Fruit fly (Drosophila melanogaster) whole organism, embryonic: ENCODE results near the gene PIG-S.

Experiments used
- Bdp1 ChIP-seq: fragments of 200-800 bp; sonication (Bioruptor generic); optimal IDR thresholded peaks from 3 replicates; lab custom pipeline; 2016; ENCODE audit warnings: missing biosample characterization, missing genetic modification characterization
- CG10209 ChIP-seq: fragments of 200-800 bp; sonication (Bioruptor generic); optimal IDR thresholded peaks from 3 replicates; lab custom pipeline; 2017; ENCODE audit warnings: missing biosample characterization, mild to moderate bottlenecking, missing genetic modification characterization, missing genetic modification reagents
- CG12391 ChIP-seq: fragments of 200-800 bp; sonication (Bioruptor generic); optimal IDR thresholded peaks from 3 replicates; lab custom pipeline; 2018; ENCODE audit warnings: missing biosample characterization, mild to moderate bottlenecking, missing genetic modification characterization, moderate library complexity
- CG12769 ChIP-seq: fragments of 200-800 bp; sonication (Bioruptor generic); optimal IDR thresholded peaks from 2 replicates; lab custom pipeline; 2019; ENCODE audit warnings: missing biosample characterization, mild to moderate bottlenecking, missing genetic modification characterization, moderate library complexity
- CG15696 ChIP-seq: fragments of 200-800 bp; sonication (Bioruptor generic); optimal IDR thresholded peaks from 2 replicates; lab custom pipeline; 2019; ENCODE audit warnings: missing biosample characterization, mild to moderate bottlenecking, missing genetic modification characterization, moderate library complexity
- CG1647 ChIP-seq: fragments of 200-800 bp; sonication (Bioruptor generic); optimal IDR thresholded peaks from 3 replicates; lab custom pipeline; 2016; ENCODE audit warnings: missing biosample characterization, missing genetic modification characterization
- CG17612 ChIP-seq: fragments of 200-800 bp; sonication (Bioruptor generic); IDR thresholded peaks from 2 replicates; pipeline ENCODE4 v1.3.6; 2022; ENCODE audit warnings: missing biosample characterization, missing genetic modification characterization
- CG17912 ChIP-seq: fragments of 200-800 bp; sonication (Bioruptor generic); optimal IDR thresholded peaks from 2 replicates; lab custom pipeline; 2018; ENCODE audit warnings: missing biosample characterization, mild to moderate bottlenecking, missing genetic modification characterization
- CG18619 ChIP-seq: fragments of 200-800 bp; sonication (Bioruptor generic); optimal IDR thresholded peaks from 3 replicates; lab custom pipeline; 2017; ENCODE audit warnings: missing biosample characterization, mild to moderate bottlenecking, missing genetic modification characterization
- CG2678 ChIP-seq: fragments of 200-800 bp; sonication (Bioruptor generic); optimal IDR thresholded peaks from 3 replicates; lab custom pipeline; 2019; ENCODE audit warnings: missing biosample characterization, mild to moderate bottlenecking, missing genetic modification characterization, moderate library complexity
- CG2875 ChIP-seq: fragments of 200-800 bp; sonication (Bioruptor generic); optimal IDR thresholded peaks from 2 replicates; lab custom pipeline; 2017; ENCODE audit warnings: missing biosample characterization, mild to moderate bottlenecking, missing genetic modification characterization, missing genetic modification reagents
- CG30020 ChIP-seq: fragments of 200-800 bp; optimal IDR thresholded peaks from 2 replicates; lab custom pipeline; 2019; ENCODE audit warnings: missing biosample characterization, mild to moderate bottlenecking, missing genetic modification characterization, moderate library complexity
- CG31224 ChIP-seq: fragments of 200-800 bp; sonication (Bioruptor generic); IDR thresholded peaks from 2 replicates; pipeline ENCODE4 v1.3.6; 2022; ENCODE audit warnings: missing biosample characterization, missing genetic modification characterization
- CG33557 ChIP-seq: fragments of 200-800 bp; sonication (Bioruptor generic); optimal IDR thresholded peaks from 2 replicates; lab custom pipeline; 2019; ENCODE audit warnings: missing biosample characterization, mild to moderate bottlenecking, missing genetic modification characterization, moderate library complexity
- CG4617 ChIP-seq: fragments of 200-800 bp; sonication (Bioruptor generic); optimal IDR thresholded peaks from 3 replicates; lab custom pipeline; 2016; ENCODE audit warnings: missing biosample characterization, missing genetic modification characterization, borderline replicate concordance
- CG7839 ChIP-seq: fragments of 200-800 bp; sonication (Bioruptor generic); optimal IDR thresholded peaks from 3 replicates; lab custom pipeline; 2018; ENCODE audit warnings: missing biosample characterization, mild to moderate bottlenecking, missing genetic modification characterization, moderate library complexity
- CG7963 ChIP-seq: fragments of 200-800 bp; sonication (Bioruptor generic); IDR thresholded peaks from 3 replicates; pipeline ENCODE4 v1.3.6; 2022; ENCODE audit warnings: missing biosample characterization, missing genetic modification characterization; ENCODE audit not compliant: partially characterized antibody
- CG8359 ChIP-seq: fragments of 200-800 bp; sonication (Bioruptor generic); optimal IDR thresholded peaks from 2 replicates; lab custom pipeline; 2017; ENCODE audit warnings: missing biosample characterization, mild to moderate bottlenecking, missing genetic modification characterization, borderline replicate concordance
- Dfd ChIP-seq, 2 experiments: fragments of >200 bp; optimal IDR thresholded peaks; 2 replicates each; lab custom pipeline; 2017; ENCODE audit warnings: missing biosample characterization in 2 of 2, missing genetic modification characterization in 2 of 2
- Dll ChIP-seq: fragments of 200-800 bp; sonication (Bioruptor generic); IDR thresholded peaks from 4 replicates; pipeline ENCODE4 v1.3.6; 2022; ENCODE audit warnings: missing biosample characterization, missing genetic modification characterization; ENCODE audit not compliant: partially characterized antibody
- Dref ChIP-seq: fragments of 200-800 bp; sonication (Bioruptor generic); IDR thresholded peaks from 2 replicates; pipeline ENCODE4 v1.3.6; 2022; ENCODE audit warnings: missing biosample characterization, missing genetic modification characterization
- H2.0 ChIP-seq: fragments of 200-800 bp; sonication (Bioruptor generic); IDR thresholded peaks from 2 replicates; pipeline ENCODE4 v1.3.6; 2022; ENCODE audit warnings: missing biosample characterization, missing genetic modification characterization
- Hr51 ChIP-seq, 2 experiments: fragments of 200-800 bp; sonication (Bioruptor generic); optimal IDR thresholded peaks; 2 replicates in 1 of 2; 3 replicates in 1 of 2; lab custom pipeline; 2016 to 2018; ENCODE audit warnings: missing biosample characterization in 2 of 2, missing genetic modification characterization in 2 of 2, mild to moderate bottlenecking in 1 of 2, moderate library complexity in 1 of 2
- MTF-1 ChIP-seq: fragments of 200-800 bp; sonication (Bioruptor generic); optimal IDR thresholded peaks from 2 replicates; lab custom pipeline; 2018; ENCODE audit warnings: missing biosample characterization, mild to moderate bottlenecking, missing genetic modification characterization, borderline replicate concordance
- Med ChIP-seq: fragments of 200-800 bp; sonication (Bioruptor generic); peaks from one replicate; lab custom pipeline; 2016; ENCODE audit warnings: missing biosample characterization, missing genetic modification characterization, mild to moderate bottlenecking, inconsistent platforms, moderate library complexity
- NC2β ChIP-seq: fragments of 200-800 bp; sonication (Bioruptor generic); optimal IDR thresholded peaks from 2 replicates; lab custom pipeline; 2016; ENCODE audit warnings: missing biosample characterization, missing genetic modification characterization
- NFAT ChIP-seq: fragments of 200-800 bp; sonication (Bioruptor generic); IDR thresholded peaks from 2 replicates; pipeline ENCODE4 v1.3.6; 2022; ENCODE audit warnings: missing biosample characterization, missing genetic modification characterization
- Nf-YA ChIP-seq: fragments of 200-800 bp; sonication (Bioruptor generic); IDR thresholded peaks from 2 replicates; pipeline ENCODE4 v1.3.6; 2022; ENCODE audit warnings: missing biosample characterization, missing genetic modification characterization
- Ravus ChIP-seq: fragments of 200-800 bp; sonication (Bioruptor generic); IDR thresholded peaks from 2 replicates; pipeline ENCODE4 v1.3.6; 2022; ENCODE audit warnings: missing biosample characterization, missing genetic modification characterization
- Taf1 ChIP-seq: fragments of 200-800 bp; sonication (Bioruptor generic); IDR thresholded peaks from 2 replicates; pipeline ENCODE4 v1.3.6; 2022; ENCODE audit warnings: missing biosample characterization, missing genetic modification characterization
- chif ChIP-seq, 2 experiments: fragments of 200-800 bp; sonication (Bioruptor generic); optimal IDR thresholded peaks; 3 replicates each; lab custom pipeline; 2016; ENCODE audit warnings: missing biosample characterization in 2 of 2, missing genetic modification characterization in 2 of 2
- corto ChIP-seq: fragments of 200-800 bp; sonication (Bioruptor generic); optimal IDR thresholded peaks from 2 replicates; lab custom pipeline; 2016; ENCODE audit warnings: missing biosample characterization, mild to moderate bottlenecking, missing genetic modification characterization, moderate library complexity
- dmrt11E ChIP-seq: fragments of 200-800 bp; sonication (Bioruptor generic); optimal IDR thresholded peaks from 3 replicates; lab custom pipeline; 2018; ENCODE audit warnings: missing biosample characterization, mild to moderate bottlenecking, missing genetic modification characterization, moderate library complexity
- gcm ChIP-seq: fragments of 200-800 bp; sonication (Bioruptor generic); optimal IDR thresholded peaks from 2 replicates; lab custom pipeline; 2019; ENCODE audit warnings: missing biosample characterization, mild to moderate bottlenecking, missing genetic modification characterization, moderate library complexity
- gcm2 ChIP-seq: fragments of 200-800 bp; sonication (Bioruptor generic); optimal IDR thresholded peaks from 2 replicates; lab custom pipeline; 2016; ENCODE audit warnings: missing biosample characterization, missing genetic modification characterization
- kni ChIP-seq: fragments of 200-800 bp; sonication (Bioruptor generic); optimal IDR thresholded peaks from 3 replicates; lab custom pipeline; 2017; ENCODE audit warnings: mild to moderate bottlenecking, missing biosample characterization, missing genetic modification reagents, missing genetic modification characterization
- knrl ChIP-seq: fragments of 200-800 bp; sonication (Bioruptor generic); IDR thresholded peaks from 3 replicates; pipeline ENCODE4 v1.3.6; 2022; ENCODE audit warnings: missing biosample characterization, missing genetic modification characterization; ENCODE audit not compliant: partially characterized antibody
- lmd ChIP-seq: fragments of 200-800 bp; sonication (Bioruptor generic); IDR thresholded peaks from 2 replicates; pipeline ENCODE4 v1.3.6; 2022; ENCODE audit warnings: missing biosample characterization, missing genetic modification characterization
- mld ChIP-seq: fragments of 200-800 bp; sonication (Bioruptor generic); IDR thresholded peaks from 3 replicates; pipeline ENCODE4 v1.3.6; 2022; ENCODE audit warnings: missing biosample characterization, missing genetic modification characterization; ENCODE audit not compliant: partially characterized antibody
- pan ChIP-seq, 4 experiments: fragments of >200 bp in 3 of 4; fragments of 200-800 bp in 1 of 4; sonication (Bioruptor generic) in 1 of 4; optimal IDR thresholded peaks in 3 of 4; IDR thresholded peaks in 1 of 4; 2 replicates each; pipeline versions ENCODE4 v1.3.6 to Lab custom; 2017 to 2022; ENCODE audit warnings: missing biosample characterization in 2 of 4, missing genetic modification characterization in 2 of 4, mixed read lengths in 1 of 4
- ranshi ChIP-seq: fragments of 200-800 bp; sonication (Bioruptor generic); IDR thresholded peaks from 2 replicates; pipeline ENCODE4 v1.3.6; 2022; ENCODE audit warnings: missing biosample characterization, missing genetic modification characterization
- slou ChIP-seq: fragments of 200-800 bp; sonication (Bioruptor generic); optimal IDR thresholded peaks from 3 replicates; lab custom pipeline; 2016; ENCODE audit warnings: missing biosample characterization, missing genetic modification characterization
- sqz ChIP-seq: fragments of 200-800 bp; sonication (Bioruptor generic); optimal IDR thresholded peaks from 3 replicates; lab custom pipeline; 2018; ENCODE audit warnings: missing biosample characterization, mild to moderate bottlenecking, missing genetic modification characterization
- unc-4 ChIP-seq: fragments of 200-800 bp; sonication (Bioruptor generic); IDR thresholded peaks from 2 replicates; pipeline ENCODE4 v1.3.6; 2022; ENCODE audit warnings: missing biosample characterization, missing genetic modification characterization; ENCODE audit not compliant: partially characterized antibody
- zen ChIP-seq: fragments of 200-800 bp; sonication (Bioruptor generic); optimal IDR thresholded peaks from 3 replicates; lab custom pipeline; 2018; ENCODE audit warnings: missing biosample characterization, mild to moderate bottlenecking, missing genetic modification characterization, moderate library complexity

The PIG-S gene

dm6 chr3R:24894419-24895206 is 23.1 kb downstream of the PIG-S start, which contains the start of the genes CG31121 and CG11069 (continued):
- TF ChIP-seq CG15696 (tag; lab: Kevin White, UChicago) = no peak
- TF ChIP-seq Taf1 (GFP tag; lab: Robert Waterston, UW) = no peak
- no peak for TF ChIP-seq NFAT (GFP tag; lab: Robert Waterston, UW)
- no peak for TF ChIP-seq CG10209
- TF ChIP-seq CG30020 = no peak
- TF ChIP-seq knrl (GFP tag; lab: Robert Waterston, UW) = no peak
- no peak for TF ChIP-seq CG7963
- TF ChIP-seq CG17612 (GFP tag; lab: Robert Waterston, UW) = no peak
- no peak for TF ChIP-seq CG31224
- no peak for TF ChIP-seq mld
- TF ChIP-seq Dll = no peak
- no peak for TF ChIP-seq gcm2 (GFP tag; lab: Kevin White, UChicago)
- TF ChIP-seq pan (optimal IDR thresholded peaks at IDR 0.05; lab: Kevin White, UChicago) = no peak
- peak in 1 of 2 experiments; percentile 20 for TF ChIP-seq pan (GFP tag; optimal IDR thresholded peaks at IDR 0.05 in 1 of 2, IDR thresholded peaks at IDR 0.05 in 1 of 2)
- no peak for TF ChIP-seq CG7839 (tag; lab: Kevin White, UChicago)
- no peak for TF ChIP-seq Ravus (GFP tag; lab: Robert Waterston, UW)
- TF ChIP-seq CG1647 (GFP tag; lab: Kevin White, UChicago) = no peak
- no peak for TF ChIP-seq lmd (GFP tag; lab: Robert Waterston, UW)
- no peak for TF ChIP-seq CG2875 (GFP tag; lab: Kevin White, UChicago)
- TF ChIP-seq Nf-YA (GFP tag; lab: Robert Waterston, UW) = no peak
- no peak for TF ChIP-seq dmrt11E (tag; lab: Kevin White, UChicago)
- TF ChIP-seq slou (GFP tag; lab: Kevin White, UChicago) = no peak
- TF ChIP-seq Dref (GFP tag; lab: Robert Waterston, UW) = no peak
- peak; percentile 58 for TF ChIP-seq sqz (GFP tag; lab: Kevin White, UChicago)
- no peak for TF ChIP-seq CG4617 (GFP tag; lab: Kevin White, UChicago)
- TF ChIP-seq kni (GFP tag; lab: Kevin White, UChicago) = peak; percentile 50

dm6 chr3R:24893320-24893955 is 24.2 kb downstream of the PIG-S start:
- TF ChIP-seq chif (GFP tag; optimal IDR thresholded peaks at IDR 0.05; lab: Kevin White, UChicago) (no peak), CG12769 (no peak), gcm (peak; percentile 88), CG2875 (GFP tag; lab: Kevin White, UChicago) (peak; percentile 45), CG12391 (peak; percentile 87), CG2678 (tag; lab: Kevin White, UChicago) (peak; percentile 93), CG31224 (peak; percentile 37; the same call in 1 of the 2 replicates), CG33557 (GFP tag; lab: Kevin White, UChicago) (peak; percentile 89), Med (GFP tag; lab: Kevin White, UChicago) (peak; percentile 58), corto (GFP tag; lab: Kevin White, UChicago) (peak; percentile 37), zen (peak; percentile 63), CG18619 (peak; percentile 67), unc-4 (GFP tag; lab: Robert Waterston, UW) (no peak), H2.0 (GFP tag; lab: Robert Waterston, UW) (peak; percentile 24; the same call in 1 of the 2 replicates), NC2β (GFP tag; lab: Kevin White, UChicago) (no peak), Bdp1 (no peak), CG17912 (GFP tag; lab: Kevin White, UChicago) (no peak), ranshi (GFP tag; lab: Robert Waterston, UW) (peak; percentile 32; the same call in 1 of the 2 replicates), MTF-1 (GFP tag; lab: Kevin White, UChicago) (peak; percentile 40), Dfd (GFP tag; optimal IDR thresholded peaks at IDR 0.05; lab: Kevin White, UChicago) (no peak), Hr51 (GFP tag; optimal IDR thresholded peaks at IDR 0.05; lab: Kevin White, UChicago) (peak in 1 of 2 experiments; percentile 86), CG8359 (GFP tag; lab: Kevin White, UChicago) (peak; percentile 58), sqz (GFP tag; lab: Kevin White, UChicago) (peak; percentile 80)
